Fruit fly (Drosophila melanogaster): ENCODE results near the gene CG43922.

- TF ChIP-seq EcR (GFP tag; optimal IDR thresholded peaks at IDR 0.05) (no peak), CG8478 (optimal IDR thresholded peaks at IDR 0.05) (no peak)
These were observed 37.2 kb downstream of the CG43922 start for dm6 chr2L:6271384-6271783.
